Worm (Caenorhabditis elegans): Measurements from ENCODE around the gene abu-2.

DNA sequence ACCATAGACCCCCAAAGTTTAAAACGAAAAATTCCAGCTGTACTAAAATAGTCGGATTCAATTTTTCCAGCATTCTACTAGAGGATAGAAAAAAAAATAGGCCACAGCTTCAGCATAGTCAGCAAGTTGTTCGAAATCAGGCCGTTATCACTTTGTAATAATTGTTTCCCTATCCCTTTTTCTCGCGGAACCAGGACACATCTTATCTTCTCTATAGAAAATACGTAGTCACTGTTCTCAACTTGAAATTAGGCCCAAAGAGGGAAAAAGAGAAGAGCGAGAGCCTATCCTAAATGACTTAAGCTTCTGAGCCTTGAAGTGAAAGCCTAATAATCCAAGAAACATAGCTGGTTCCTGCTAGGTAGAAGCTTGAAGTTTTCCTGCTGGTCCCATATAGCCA is 35.2 kb upstream of the abu-2 start:
- no peak for TF ChIP-seq pha-4 (GFP tag; IDR thresholded peaks at IDR 0.05)
- no peak for TF ChIP-seq pha-4 (tag; optimal IDR thresholded peaks at IDR 0.05)
- no peak for TF ChIP-seq nhr-25 (tag; optimal IDR thresholded peaks at IDR 0.05; ENCODE audit: borderline replicate concordance, insufficient read depth)
- TF ChIP-seq lin-38 (GFP tag; IDR thresholded peaks at IDR 0.05) = no peak
- TF ChIP-seq skn-1 (tag; optimal IDR thresholded peaks at IDR 0.05) = no peak
- 0 out of 2 replicates have a peak, but pooled peaks have one; percentile 66 for TF ChIP-seq D1046.2 (GFP tag; IDR thresholded peaks at IDR 0.05)
- TF ChIP-seq dmd-9 (GFP tag; IDR thresholded peaks at IDR 0.05) = no peak
